Fruit fly (Drosophila melanogaster) whole organism, embryonic: ENCODE results near the gene ETHR.
A peak's percentile ranks its signal among the peaks of the same experiment; 100 is the strongest.

Experiments used
- B-H1 ChIP-seq: fragments of 200-800 bp; sonication (Bioruptor generic); IDR thresholded peaks from 3 replicates; pipeline ENCODE4 v1.3.6; 2022; ENCODE audit warnings: missing biosample characterization, missing genetic modification characterization
- Bdp1 ChIP-seq: fragments of 200-800 bp; sonication (Bioruptor generic); optimal IDR thresholded peaks from 3 replicates; lab custom pipeline; 2016; ENCODE audit warnings: missing biosample characterization, missing genetic modification characterization
- Bgb ChIP-seq: fragments of 200-800 bp; sonication (Bioruptor generic); IDR thresholded peaks from 2 replicates; pipeline ENCODE4 v1.3.6; 2022; ENCODE audit warnings: missing biosample characterization, missing genetic modification characterization; ENCODE audit not compliant: partially characterized antibody
- CG11695 ChIP-seq: fragments of 200-800 bp; sonication (Bioruptor generic); IDR thresholded peaks from 3 replicates; pipeline ENCODE4 v1.3.6; 2022; ENCODE audit warnings: missing biosample characterization, missing genetic modification characterization
- CG12071 ChIP-seq: fragments of 200-800 bp; sonication (Bioruptor generic); optimal IDR thresholded peaks from 3 replicates; lab custom pipeline; 2018; ENCODE audit warnings: missing biosample characterization, mild to moderate bottlenecking, missing genetic modification characterization
- CG12104 ChIP-seq: fragments of 200-800 bp; sonication (Bioruptor generic); optimal IDR thresholded peaks from 3 replicates; lab custom pipeline; 2016; ENCODE audit warnings: missing biosample characterization, missing genetic modification characterization
- CG12942 ChIP-seq: fragments of 200-800 bp; sonication (Bioruptor generic); optimal IDR thresholded peaks from 3 replicates; lab custom pipeline; 2016; ENCODE audit warnings: missing biosample characterization, missing genetic modification characterization
- CG15269 ChIP-seq: fragments of 200-800 bp; sonication (Bioruptor generic); optimal IDR thresholded peaks from 2 replicates; lab custom pipeline; 2018; ENCODE audit warnings: missing biosample characterization, mild to moderate bottlenecking, missing genetic modification characterization, moderate library complexity
- CG15479 ChIP-seq: fragments of 200-800 bp; sonication (Bioruptor generic); optimal IDR thresholded peaks from 3 replicates; lab custom pipeline; 2019; ENCODE audit warnings: missing biosample characterization, mild to moderate bottlenecking, missing genetic modification characterization, moderate library complexity
- CG15696 ChIP-seq: fragments of 200-800 bp; sonication (Bioruptor generic); optimal IDR thresholded peaks from 2 replicates; lab custom pipeline; 2019; ENCODE audit warnings: missing biosample characterization, mild to moderate bottlenecking, missing genetic modification characterization, moderate library complexity
- CG1603 ChIP-seq: fragments of 200-800 bp; sonication (Bioruptor generic); optimal IDR thresholded peaks from 2 replicates; lab custom pipeline; 2019; ENCODE audit warnings: missing biosample characterization, mild to moderate bottlenecking, missing genetic modification characterization, moderate library complexity
- CG16815 ChIP-seq: fragments of 200-800 bp; sonication (Bioruptor generic); optimal IDR thresholded peaks from 3 replicates; lab custom pipeline; 2017; ENCODE audit warnings: missing biosample characterization, mild to moderate bottlenecking, missing genetic modification characterization
- CG17328 ChIP-seq: fragments of 200-800 bp; sonication (Bioruptor generic); IDR thresholded peaks from 2 replicates; pipeline ENCODE4 v1.3.6; 2022; ENCODE audit warnings: missing biosample characterization, missing genetic modification characterization
- CG18599 ChIP-seq: fragments of 200-800 bp; sonication (Bioruptor generic); optimal IDR thresholded peaks from 3 replicates; lab custom pipeline; 2017; ENCODE audit warnings: missing biosample characterization, missing genetic modification characterization, mild to moderate bottlenecking, moderate library complexity, missing genetic modification reagents
- CG18619 ChIP-seq: fragments of 200-800 bp; sonication (Bioruptor generic); optimal IDR thresholded peaks from 3 replicates; lab custom pipeline; 2017; ENCODE audit warnings: missing biosample characterization, mild to moderate bottlenecking, missing genetic modification characterization
- CG2120 ChIP-seq: fragments of 200-800 bp; sonication (Bioruptor generic); optimal IDR thresholded peaks from 3 replicates; lab custom pipeline; 2016; ENCODE audit warnings: missing biosample characterization, missing genetic modification characterization
- CG2678 ChIP-seq: fragments of 200-800 bp; sonication (Bioruptor generic); optimal IDR thresholded peaks from 3 replicates; lab custom pipeline; 2019; ENCODE audit warnings: missing biosample characterization, mild to moderate bottlenecking, missing genetic modification characterization, moderate library complexity
- CG33213 ChIP-seq: fragments of 200-800 bp; sonication (Bioruptor generic); optimal IDR thresholded peaks from 3 replicates; lab custom pipeline; 2016; ENCODE audit warnings: missing biosample characterization, missing genetic modification characterization
- CG34422 ChIP-seq: fragments of 200-800 bp; sonication (Bioruptor generic); IDR thresholded peaks from 3 replicates; pipeline ENCODE4 v1.3.6; 2022; ENCODE audit warnings: missing biosample characterization, missing genetic modification characterization
- CG6689 ChIP-seq: fragments of 200-800 bp; sonication (Bioruptor generic); IDR thresholded peaks from 2 replicates; pipeline ENCODE4 v1.3.6; 2022; ENCODE audit warnings: missing biosample characterization, missing genetic modification characterization
- CG7987 ChIP-seq: fragments of 200-800 bp; sonication (Bioruptor generic); optimal IDR thresholded peaks from 2 replicates; lab custom pipeline; 2018; ENCODE audit warnings: missing biosample characterization, mild to moderate bottlenecking, missing genetic modification characterization, moderate library complexity
- CG8924 ChIP-seq: fragments of 200-800 bp; optimal IDR thresholded peaks from 3 replicates; lab custom pipeline; 2019; ENCODE audit warnings: missing biosample characterization, mild to moderate bottlenecking, missing genetic modification characterization, moderate library complexity
- CoRest ChIP-seq: fragments of 200-800 bp; sonication (Bioruptor generic); optimal IDR thresholded peaks from 3 replicates; lab custom pipeline; 2018; ENCODE audit warnings: missing biosample characterization, mild to moderate bottlenecking, missing genetic modification characterization, moderate library complexity
- Dll ChIP-seq: fragments of 200-800 bp; sonication (Bioruptor generic); IDR thresholded peaks from 4 replicates; pipeline ENCODE4 v1.3.6; 2022; ENCODE audit warnings: missing biosample characterization, missing genetic modification characterization; ENCODE audit not compliant: partially characterized antibody
- Fer1 ChIP-seq: fragments of 200-800 bp; sonication (Bioruptor generic); optimal IDR thresholded peaks from 2 replicates; lab custom pipeline; 2017; ENCODE audit warnings: missing biosample characterization, mild to moderate bottlenecking, missing genetic modification characterization
- Hmr ChIP-seq: fragments of 200-800 bp; sonication (Bioruptor generic); optimal IDR thresholded peaks from 3 replicates; lab custom pipeline; 2017; ENCODE audit warnings: mild to moderate bottlenecking, missing biosample characterization, missing genetic modification reagents, missing genetic modification characterization
- Lhr ChIP-seq: fragments of 200-800 bp; sonication (Bioruptor generic); optimal IDR thresholded peaks from 3 replicates; lab custom pipeline; 2017; ENCODE audit warnings: mild to moderate bottlenecking, missing biosample characterization, missing genetic modification reagents, missing genetic modification characterization
- Med ChIP-seq: fragments of 200-800 bp; sonication (Bioruptor generic); peaks from one replicate; lab custom pipeline; 2016; ENCODE audit warnings: missing biosample characterization, missing genetic modification characterization, mild to moderate bottlenecking, inconsistent platforms, moderate library complexity
- Meics ChIP-seq: fragments of 200-800 bp; sonication (Bioruptor generic); optimal IDR thresholded peaks from 2 replicates; lab custom pipeline; 2017; ENCODE audit warnings: missing biosample characterization, mild to moderate bottlenecking, missing genetic modification characterization
- Mrtf ChIP-seq: fragments of 200-800 bp; sonication (Bioruptor generic); IDR thresholded peaks from 3 replicates; pipeline ENCODE4 v1.3.6; 2022; ENCODE audit warnings: missing biosample characterization, missing genetic modification characterization
- NC2α ChIP-seq: fragments of 200-800 bp; sonication (Bioruptor generic); optimal IDR thresholded peaks from 2 replicates; lab custom pipeline; 2016; ENCODE audit warnings: missing biosample characterization, missing genetic modification characterization
- Nf-YC ChIP-seq: fragments of 200-800 bp; optimal IDR thresholded peaks from 3 replicates; lab custom pipeline; 2019; ENCODE audit warnings: missing biosample characterization, mild to moderate bottlenecking, missing genetic modification characterization, moderate library complexity
- NfI ChIP-seq: fragments of 200-800 bp; sonication (Bioruptor generic); optimal IDR thresholded peaks from 3 replicates; lab custom pipeline; 2018; ENCODE audit warnings: missing biosample characterization, mild to moderate bottlenecking, missing genetic modification characterization, moderate library complexity
- Oli ChIP-seq: fragments of 200-800 bp; sonication (Bioruptor generic); optimal IDR thresholded peaks from 2 replicates; lab custom pipeline; 2018; ENCODE audit warnings: missing biosample characterization, mild to moderate bottlenecking, missing genetic modification characterization, moderate library complexity
- Poxn ChIP-seq: fragments of 200-800 bp; sonication (Bioruptor generic); IDR thresholded peaks from 2 replicates; pipeline ENCODE4 v1.3.6; 2022; ENCODE audit warnings: missing biosample characterization, missing genetic modification characterization
- Sox102F ChIP-seq: fragments of 200-800 bp; sonication (Bioruptor generic); optimal IDR thresholded peaks from 2 replicates; lab custom pipeline; 2018; ENCODE audit warnings: missing biosample characterization, mild to moderate bottlenecking, missing genetic modification characterization, moderate library complexity
- abd-A ChIP-seq: fragments of 200-800 bp; sonication (Bioruptor generic); optimal IDR thresholded peaks from 3 replicates; lab custom pipeline; 2019; ENCODE audit warnings: missing biosample characterization, mild to moderate bottlenecking, missing genetic modification characterization, moderate library complexity
- al ChIP-seq: fragments of 200-800 bp; sonication (Bioruptor generic); IDR thresholded peaks from 2 replicates; pipeline ENCODE4 v1.3.6; 2022; ENCODE audit warnings: missing biosample characterization, missing genetic modification characterization
- btn ChIP-seq: fragments of 200-800 bp; sonication (Bioruptor generic); optimal IDR thresholded peaks from 2 replicates; lab custom pipeline; 2016; ENCODE audit warnings: missing biosample characterization, missing genetic modification characterization
- chm ChIP-seq: fragments of 200-800 bp; sonication (Bioruptor generic); IDR thresholded peaks from 2 replicates; pipeline ENCODE4 v1.3.6; 2022; ENCODE audit warnings: missing biosample characterization, missing genetic modification characterization
- dmrt11E ChIP-seq: fragments of 200-800 bp; sonication (Bioruptor generic); optimal IDR thresholded peaks from 3 replicates; lab custom pipeline; 2018; ENCODE audit warnings: missing biosample characterization, mild to moderate bottlenecking, missing genetic modification characterization, moderate library complexity
- dpn ChIP-seq, 2 experiments: fragments of 200-800 bp; sonication (Bioruptor generic); optimal IDR thresholded peaks; 3 replicates each; lab custom pipeline; 2016; ENCODE audit warnings: missing biosample characterization in 2 of 2, missing genetic modification characterization in 2 of 2
- gro ChIP-seq: fragments of 200-800 bp; sonication (Bioruptor generic); optimal IDR thresholded peaks from 2 replicates; lab custom pipeline; 2016; ENCODE audit warnings: missing biosample characterization, missing genetic modification characterization
- lab ChIP-seq: fragments of 200-800 bp; sonication (Bioruptor generic); optimal IDR thresholded peaks from 3 replicates; lab custom pipeline; 2017; ENCODE audit warnings: missing biosample characterization, missing genetic modification characterization, mild to moderate bottlenecking, moderate library complexity, missing genetic modification reagents
- phol ChIP-seq: fragments of 200-800 bp; sonication (Bioruptor generic); optimal IDR thresholded peaks from 3 replicates; lab custom pipeline; 2018; ENCODE audit warnings: missing biosample characterization, mild to moderate bottlenecking, missing genetic modification characterization, moderate library complexity
- sens ChIP-seq: fragments of 200-800 bp; sonication (Bioruptor generic); peaks from one replicate; lab custom pipeline; 2016; ENCODE audit warnings: missing biosample characterization, missing genetic modification characterization
- tap ChIP-seq: fragments of 200-800 bp; optimal IDR thresholded peaks from 3 replicates; lab custom pipeline; 2019; ENCODE audit warnings: missing biosample characterization, mild to moderate bottlenecking, missing genetic modification characterization, moderate library complexity
- tup ChIP-seq: fragments of 200-800 bp; sonication (Bioruptor generic); optimal IDR thresholded peaks from 2 replicates; lab custom pipeline; 2016; ENCODE audit warnings: missing biosample characterization, mild to moderate bottlenecking, missing genetic modification characterization, moderate library complexity
- unc-4 ChIP-seq: fragments of 200-800 bp; sonication (Bioruptor generic); IDR thresholded peaks from 2 replicates; pipeline ENCODE4 v1.3.6; 2022; ENCODE audit warnings: missing biosample characterization, missing genetic modification characterization; ENCODE audit not compliant: partially characterized antibody
- usp ChIP-seq: fragments of >200 bp; optimal IDR thresholded peaks from 2 replicates; lab custom pipeline; 2017; ENCODE audit warnings: missing biosample characterization, missing genetic modification characterization
- wor ChIP-seq: fragments of 200-800 bp; sonication (Bioruptor generic); IDR thresholded peaks from 2 replicates; pipeline ENCODE4 v1.3.6; 2022; ENCODE audit warnings: missing biosample characterization, missing genetic modification characterization

ETHR gene

DNA sequence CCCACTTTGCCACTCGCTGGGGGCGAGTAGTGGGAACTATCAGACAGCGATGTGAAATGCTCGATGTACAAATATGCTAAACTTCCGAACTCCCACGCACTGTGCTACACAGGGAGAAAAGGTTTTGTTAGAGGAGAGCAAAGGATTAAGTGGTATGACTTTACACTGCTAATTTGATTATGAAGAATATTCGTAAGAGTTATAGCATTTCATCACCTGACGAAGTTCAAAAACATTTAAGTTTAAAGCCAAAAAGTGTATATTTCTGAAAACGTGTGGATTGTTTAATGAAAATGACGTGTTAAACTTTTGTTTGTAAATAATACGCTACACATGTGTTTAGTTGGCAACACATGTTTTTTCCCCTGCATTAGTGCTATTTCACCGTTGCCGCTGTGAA is 41.7 kb downstream of the ETHR start (continued):
- TF ChIP-seq CG11695 (GFP tag; lab: Robert Waterston, UW) (0 out of 3 replicates have a peak, but pooled peaks have one; percentile 29), lab (GFP tag; lab: Kevin White, UChicago) (peak; percentile 39), Nf-YC (no peak), Sox102F (GFP tag; lab: Kevin White, UChicago) (peak; percentile 23), btn (GFP tag; lab: Kevin White, UChicago) (no peak), CoRest (tag; lab: Kevin White, UChicago) (peak; percentile 15), CG15479 (GFP tag; lab: Kevin White, UChicago) (no peak), dpn (GFP tag; optimal IDR thresholded peaks at IDR 0.05; lab: Kevin White, UChicago) (peak; percentile 6 to 8), Hmr (GFP tag; lab: Kevin White, UChicago) (peak; percentile 13), usp (GFP tag; lab: Kevin White, UChicago) (no peak), abd-A (tag; lab: Kevin White, UChicago) (no peak), CG6689 (GFP tag; lab: Robert Waterston, UW) (peak; percentile 40; the same call in 1 of the 2 replicates), NfI (GFP tag; lab: Kevin White, UChicago) (peak; percentile 12), Med (peak; percentile 77), Lhr (no peak), Mrtf (GFP tag; lab: Robert Waterston, UW) (no peak), Poxn (GFP tag; lab: Robert Waterston, UW) (no peak), Bdp1 (GFP tag; lab: Kevin White, UChicago) (no peak), tap (no peak), CG8924 (tag; lab: Kevin White, UChicago) (no peak), NC2α (GFP tag; lab: Kevin White, UChicago) (no peak), B-H1 (GFP tag; lab: Robert Waterston, UW) (no peak), CG12071 (GFP tag; lab: Kevin White, UChicago) (peak; percentile 6), Meics (GFP tag; lab: Kevin White, UChicago) (peak; percentile 20), CG2120 (GFP tag; lab: Kevin White, UChicago) (peak; percentile 43), al (GFP tag; lab: Robert Waterston, UW) (no peak), CG18599 (peak; percentile 26), CG34422 (GFP tag; lab: Robert Waterston, UW) (peak; percentile 38; the same call in 1 of the 3 replicates), chm (no peak), sens (GFP tag; lab: Kevin White, UChicago) (peak; percentile 57), CG7987 (GFP tag; lab: Kevin White, UChicago) (no peak), Oli (tag; lab: Kevin White, UChicago) (peak; percentile 36), gro (no peak), CG33213 (GFP tag; lab: Kevin White, UChicago) (no peak), CG16815 (GFP tag; lab: Kevin White, UChicago) (no peak), phol (peak; percentile 16), CG1603 (tag; lab: Kevin White, UChicago) (no peak), tup (GFP tag; lab: Kevin White, UChicago) (no peak), CG2678 (tag; lab: Kevin White, UChicago) (peak; percentile 46), CG17328 (GFP tag; lab: Robert Waterston, UW) (no peak), CG15269 (peak; percentile 43), wor (GFP tag; lab: Robert Waterston, UW) (no peak), CG18619 (peak; percentile 4), Dll (GFP tag; lab: Robert Waterston, UW) (no peak), CG12104 (GFP tag; lab: Kevin White, UChicago) (no peak), dmrt11E (tag; lab: Kevin White, UChicago) (no peak), CG12942 (GFP tag; lab: Kevin White, UChicago) (no peak), CG15696 (tag; lab: Kevin White, UChicago) (no peak), Fer1 (no peak), unc-4 (no peak), Bgb (GFP tag; lab: Robert Waterston, UW) (no peak)
